Fruit fly (Drosophila melanogaster): ENCODE results near the gene Yod1.

DNA sequence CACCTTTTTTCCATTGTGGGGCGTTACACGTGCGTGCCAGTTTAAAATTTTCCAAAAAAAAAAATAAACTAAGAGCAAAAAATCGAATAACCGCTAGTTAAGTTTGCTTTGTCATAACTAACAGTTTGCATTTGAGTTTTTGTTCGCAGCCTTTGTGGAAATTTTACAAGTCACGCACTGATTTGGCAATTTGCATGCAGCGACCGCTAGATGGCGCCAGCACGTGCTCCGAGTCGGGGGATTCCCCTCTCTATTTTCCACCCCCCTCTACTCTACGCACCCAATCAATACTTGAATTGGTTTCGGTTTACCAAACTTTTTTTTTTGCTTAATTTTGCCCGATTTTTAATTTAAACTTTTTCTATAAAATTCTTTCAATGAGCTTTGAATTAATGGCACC, 8.5 kb upstream of the Yod1 start:
- TF ChIP-seq CG6163 (GFP tag; IDR thresholded peaks at IDR 0.05) (no peak), dsx (GFP tag; optimal IDR thresholded peaks at IDR 0.05; ENCODE audit: poor library complexity, severe bottlenecking) (no peak)
